Fruit fly (Drosophila melanogaster): ENCODE data around the gene CG43133.
A peak's percentile ranks its signal among the peaks of the same experiment; 100 is the strongest.

CG43133 gene

DNA sequence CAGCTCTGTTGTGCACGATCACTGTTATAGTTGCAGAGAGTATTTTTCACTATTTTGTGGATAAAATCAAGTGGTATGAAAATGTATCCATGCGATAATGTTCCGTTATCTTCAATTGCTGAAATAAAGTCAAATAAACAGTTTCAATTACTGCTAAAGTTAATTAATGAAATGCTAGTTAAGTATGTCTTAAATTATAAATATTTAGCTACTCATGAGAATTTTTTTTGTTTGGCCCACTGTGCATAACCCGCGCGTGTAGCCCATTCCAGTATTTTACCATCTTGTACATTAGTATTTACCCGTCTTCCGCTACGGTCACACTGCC, 44.5 kb downstream of the CG43133 start, which contains the start of gene Ada3 (continued):
- TF ChIP-seq fd102C (GFP tag; optimal IDR thresholded peaks at IDR 0.05) (no peak), dati (GFP tag; IDR thresholded peaks at IDR 0.05) (no peak), unpg (GFP tag; optimal IDR thresholded peaks at IDR 0.05) (peak; percentile 71), CG11085 (GFP tag; IDR thresholded peaks at IDR 0.05) (peak; percentile 46), H15 (GFP tag; IDR thresholded peaks at IDR 0.05) (peak; percentile 40; the same call in 1 of the 3 replicates), CG32767 (GFP tag; IDR thresholded peaks at IDR 0.05) (no peak), CG4328 (GFP tag; optimal IDR thresholded peaks at IDR 0.05) (peak; percentile 36), Deaf1 (tag; optimal IDR thresholded peaks at IDR 0.05) (peak; percentile 48), caup (GFP tag; optimal IDR thresholded peaks at IDR 0.05; ENCODE audit: severe bottlenecking) (peak; percentile 62), sd (tag; optimal IDR thresholded peaks at IDR 0.05) (peak; percentile 59), CG32532 (GFP tag; IDR thresholded peaks at IDR 0.05) (peak; percentile 80), CG1832 (GFP tag; optimal IDR thresholded peaks at IDR 0.05) (no peak), CG15601 (tag; optimal IDR thresholded peaks at IDR 0.05) (peak; percentile 62), Doc2 (GFP tag; IDR thresholded peaks at IDR 0.05) (no peak), so (GFP tag; IDR thresholded peaks at IDR 0.05) (peak; percentile 50; the same call in 1 of the 3 replicates), vvl (GFP tag; IDR thresholded peaks at IDR 0.05) (no peak; the same call in none of the 2 replicates), CG9215 (GFP tag; IDR thresholded peaks at IDR 0.05) (peak; percentile 67), zf30C (GFP tag; optimal IDR thresholded peaks at IDR 0.05) (no peak), sug (tag; optimal IDR thresholded peaks at IDR 0.05) (peak; percentile 78), Hmr (GFP tag; optimal IDR thresholded peaks at IDR 0.05) (peak; percentile 83), gsb-n (tag; optimal IDR thresholded peaks at IDR 0.05) (peak; percentile 36), CG14667 (GFP tag; IDR thresholded peaks at IDR 0.05) (peak; percentile 54), MBD-R2 (GFP tag; IDR thresholded peaks at IDR 0.05) (peak; percentile 68), CG7786 (GFP tag; optimal IDR thresholded peaks at IDR 0.05) (peak; percentile 76), CG15514 (GFP tag; optimal IDR thresholded peaks at IDR 0.05) (peak; percentile 59), CG15073 (GFP tag; optimal IDR thresholded peaks at IDR 0.05) (no peak), Fer2 (tag; optimal IDR thresholded peaks at IDR 0.05) (peak; percentile 73), CG10267 (tag; optimal IDR thresholded peaks at IDR 0.05) (peak; percentile 93), CG11456 (GFP tag; IDR thresholded peaks at IDR 0.05) (peak; percentile 76), Hr39 (optimal IDR thresholded peaks at IDR 0.05) (no peak), Asciz (GFP tag; optimal IDR thresholded peaks at IDR 0.05) (peak; percentile 27), Awh (GFP tag; IDR thresholded peaks at IDR 0.05) (no peak), Xrp1 (GFP tag; IDR thresholded peaks at IDR 0.05) (peak; percentile 68), CG6791 (GFP tag; IDR thresholded peaks at IDR 0.05; ENCODE audit: partially characterized antibody) (no peak), repo (GFP tag; optimal IDR thresholded peaks at IDR 0.05) (peak; percentile 27), HHEX (GFP tag; optimal IDR thresholded peaks at IDR 0.05) (peak; percentile 63), grau (tag; optimal IDR thresholded peaks at IDR 0.05) (peak; percentile 82), sens-2 (GFP tag; IDR thresholded peaks at IDR 0.05) (no peak), kni (GFP tag; optimal IDR thresholded peaks at IDR 0.05) (no peak), pb (GFP tag; optimal IDR thresholded peaks at IDR 0.05) (peak; percentile 40), HLH4C (GFP tag; IDR thresholded peaks at IDR 0.05; ENCODE audit: partially characterized antibody) (no peak), toy (GFP tag; IDR thresholded peaks at IDR 0.05) (0 out of 2 replicates have a peak, but pooled peaks have one; percentile 35), hkb (optimal IDR thresholded peaks at IDR 0.05) (no peak), hkb (GFP tag; IDR thresholded peaks at IDR 0.05) (peak; percentile 77), CG17612 (GFP tag; IDR thresholded peaks at IDR 0.05) (0 out of 2 replicates have a peak, but pooled peaks have one; percentile 4), cato (GFP tag; optimal IDR thresholded peaks at IDR 0.05; ENCODE audit: borderline replicate concordance) (peak; percentile 72), CG17829 (tag; optimal IDR thresholded peaks at IDR 0.05) (peak; percentile 65), CG15011 (GFP tag; optimal IDR thresholded peaks at IDR 0.05) (peak; percentile 42), psq (GFP tag; optimal IDR thresholded peaks at IDR 0.05) (peak; percentile 24), Blimp-1 (GFP tag; optimal IDR thresholded peaks at IDR 0.05) (peak; percentile 55), zfh2 (GFP tag; optimal IDR thresholded peaks at IDR 0.05) (peak; percentile 75), Dad (GFP tag; optimal IDR thresholded peaks at IDR 0.05) (peak; percentile 53)
